Fruit fly (Drosophila melanogaster): ENCODE measurements around the gene ine.

ine gene

DNA sequence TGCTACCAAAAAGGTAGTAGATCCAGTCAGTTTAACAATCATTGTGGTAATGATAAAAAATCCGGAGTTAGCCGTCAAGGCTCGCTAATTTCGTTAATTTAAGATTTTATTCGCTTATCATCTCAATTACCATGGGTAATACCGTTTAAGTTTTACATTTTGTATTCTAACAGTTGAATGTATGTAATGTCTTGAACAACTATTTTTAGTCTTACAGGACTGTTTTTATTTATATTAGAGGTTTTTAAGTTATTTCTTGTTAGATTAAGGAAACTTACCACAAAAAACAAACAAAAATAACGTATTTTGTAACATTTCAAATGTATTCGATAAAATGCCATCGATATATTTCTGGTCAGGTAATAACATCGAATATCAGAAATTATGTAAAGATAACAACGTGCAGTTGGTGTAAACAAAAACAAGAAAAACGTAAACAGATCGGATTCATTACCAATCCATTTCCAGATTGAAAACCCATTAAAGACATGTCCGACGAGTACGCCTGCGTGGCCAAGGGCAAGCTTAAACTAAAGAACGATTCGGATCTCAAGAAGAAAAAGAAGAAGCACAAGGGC is 34.7 kb downstream of the ine start, which contains the start of the genes Sfp24F and CG15432 (continued):
- TF ChIP-seq br (optimal IDR thresholded peaks at IDR 0.05) = no peak
- no peak for TF ChIP-seq NC2β (GFP tag; optimal IDR thresholded peaks at IDR 0.05)
- TF ChIP-seq CG17829 (tag; optimal IDR thresholded peaks at IDR 0.05) = no peak
- peak; percentile 94 for TF ChIP-seq Myb (GFP tag; optimal IDR thresholded peaks at IDR 0.05)
- TF ChIP-seq prd (optimal IDR thresholded peaks at IDR 0.05) = no peak
- no peak for TF ChIP-seq prd (GFP tag; IDR thresholded peaks at IDR 0.05)
- TF ChIP-seq CG11695 (GFP tag; IDR thresholded peaks at IDR 0.05) = no peak
- TF ChIP-seq CG31388 (GFP tag; optimal IDR thresholded peaks at IDR 0.05) = no peak
- TF ChIP-seq shn (GFP tag; optimal IDR thresholded peaks at IDR 0.05) = no peak
- no peak for TF ChIP-seq pros (GFP tag; optimal IDR thresholded peaks at IDR 0.05)
- peak; percentile 83 for TF ChIP-seq Dref (GFP tag; IDR thresholded peaks at IDR 0.05)
- no peak for TF ChIP-seq CG18599 (GFP tag; optimal IDR thresholded peaks at IDR 0.05)
- TF ChIP-seq CG15073 (GFP tag; optimal IDR thresholded peaks at IDR 0.05) = no peak
- TF ChIP-seq hkb (optimal IDR thresholded peaks at IDR 0.05) = no peak
- no peak for TF ChIP-seq hkb (GFP tag; IDR thresholded peaks at IDR 0.05)
- TF ChIP-seq MBD-R2 (GFP tag; IDR thresholded peaks at IDR 0.05) = peak; percentile 87
- no peak for TF ChIP-seq CG1832 (GFP tag; optimal IDR thresholded peaks at IDR 0.05)
- peak; percentile 99 for TF ChIP-seq CG1603 (tag; optimal IDR thresholded peaks at IDR 0.05)
- no peak for TF ChIP-seq Poxn (GFP tag; IDR thresholded peaks at IDR 0.05)
- TF ChIP-seq CG9437 (GFP tag; optimal IDR thresholded peaks at IDR 0.05) = peak; percentile 94
- TF ChIP-seq ham (GFP tag; IDR thresholded peaks at IDR 0.05) = no peak
- TF ChIP-seq MESR4 (GFP tag; optimal IDR thresholded peaks at IDR 0.05) = peak; percentile 30
- TF ChIP-seq CG10267 (tag; optimal IDR thresholded peaks at IDR 0.05) = peak; percentile 26
- no peak for TF ChIP-seq CG8924 (tag; optimal IDR thresholded peaks at IDR 0.05)
- no peak for TF ChIP-seq NfI (GFP tag; optimal IDR thresholded peaks at IDR 0.05)
- no peak for TF ChIP-seq CG1792 (GFP tag; optimal IDR thresholded peaks at IDR 0.05)
- TF ChIP-seq CG4404 (GFP tag; IDR thresholded peaks at IDR 0.05) = no peak
- no peak for TF ChIP-seq gsb-n (tag; optimal IDR thresholded peaks at IDR 0.05)
- TF ChIP-seq ara (GFP tag; IDR thresholded peaks at IDR 0.05) = no peak
- no peak for TF ChIP-seq tgo (GFP tag; IDR thresholded peaks at IDR 0.05)
- TF ChIP-seq CG4730 (GFP tag; IDR thresholded peaks at IDR 0.05) = no peak
- peak; percentile 55; the same call in 1 of the 2 replicates for TF ChIP-seq amos (GFP tag; IDR thresholded peaks at IDR 0.05; ENCODE audit: partially characterized antibody)
- no peak for TF ChIP-seq MTF-1 (GFP tag; optimal IDR thresholded peaks at IDR 0.05; ENCODE audit: borderline replicate concordance)
- TF ChIP-seq odd (GFP tag; optimal IDR thresholded peaks at IDR 0.05) = no peak
- no peak for TF ChIP-seq Lhr (GFP tag; optimal IDR thresholded peaks at IDR 0.05)
- peak; percentile 67 for TF ChIP-seq Dp (GFP tag; optimal IDR thresholded peaks at IDR 0.05)
- no peak for TF ChIP-seq CG10209 (GFP tag; optimal IDR thresholded peaks at IDR 0.05)
- TF ChIP-seq CG6813 (GFP tag; optimal IDR thresholded peaks at IDR 0.05) = no peak
- TF ChIP-seq CG9727 (GFP tag; optimal IDR thresholded peaks at IDR 0.05) = no peak
- no peak for TF ChIP-seq Hr51 (GFP tag; optimal IDR thresholded peaks at IDR 0.05)
- TF ChIP-seq insv (GFP tag; optimal IDR thresholded peaks at IDR 0.05) = no peak
- TF ChIP-seq CG8944 (GFP tag; optimal IDR thresholded peaks at IDR 0.05) = no peak
- TF ChIP-seq corto (GFP tag; optimal IDR thresholded peaks at IDR 0.05) = no peak
- TF ChIP-seq Pdp1 (GFP tag; optimal IDR thresholded peaks at IDR 0.05) = no peak
- no peak for TF ChIP-seq CG13424 (tag; optimal IDR thresholded peaks at IDR 0.05)
- no peak for TF ChIP-seq h (optimal IDR thresholded peaks at IDR 0.05)
- TF ChIP-seq CG18764 (GFP tag; optimal IDR thresholded peaks at IDR 0.05) = no peak
- peak; percentile 56 for TF ChIP-seq pzg (GFP tag; optimal IDR thresholded peaks at IDR 0.05)
- no peak for TF ChIP-seq bowl (GFP tag; IDR thresholded peaks at IDR 0.05)
- no peak for TF ChIP-seq CG8359 (GFP tag; optimal IDR thresholded peaks at IDR 0.05; ENCODE audit: borderline replicate concordance)
- TF ChIP-seq HLH4C (GFP tag; IDR thresholded peaks at IDR 0.05; ENCODE audit: partially characterized antibody) = peak; percentile 73
